Fruit fly (Drosophila melanogaster) whole organism, embryonic: ENCODE measurements around the gene Nup98-96.

ENCODE experiments used
- Blimp-1 ChIP-seq: fragments of 200-800 bp; sonication (Bioruptor generic); optimal IDR thresholded peaks from 3 replicates; lab custom pipeline; 2018; ENCODE audit warnings: missing biosample characterization, missing genetic modification characterization, mild to moderate bottlenecking, moderate library complexity, missing genetic modification reagents
- CG1024 ChIP-seq: fragments of 200-800 bp; sonication (Bioruptor generic); IDR thresholded peaks from 2 replicates; pipeline ENCODE4 v1.3.6; 2022; ENCODE audit warnings: missing biosample characterization, missing genetic modification characterization
- CG10267 ChIP-seq: fragments of 200-800 bp; sonication (Bioruptor generic); optimal IDR thresholded peaks from 2 replicates; lab custom pipeline; 2018; ENCODE audit warnings: missing biosample characterization, mild to moderate bottlenecking, missing genetic modification characterization, moderate library complexity
- CG10959 ChIP-seq: fragments of 200-800 bp; sonication (Bioruptor generic); IDR thresholded peaks from 2 replicates; pipeline ENCODE4 v1.3.6; 2022; ENCODE audit warnings: missing biosample characterization, missing genetic modification characterization
- CG11247 ChIP-seq: fragments of 200-800 bp; sonication (Bioruptor generic); IDR thresholded peaks from 2 replicates; pipeline ENCODE4 v1.3.6; 2022; ENCODE audit warnings: missing biosample characterization, missing genetic modification characterization
- CG11695 ChIP-seq: fragments of 200-800 bp; sonication (Bioruptor generic); IDR thresholded peaks from 3 replicates; pipeline ENCODE4 v1.3.6; 2022; ENCODE audit warnings: missing biosample characterization, missing genetic modification characterization
- CG13123 ChIP-seq: fragments of 200-800 bp; sonication (Bioruptor generic); optimal IDR thresholded peaks from 2 replicates; lab custom pipeline; 2016; ENCODE audit warnings: missing biosample characterization, missing genetic modification characterization
- CG18011 ChIP-seq: fragments of 200-800 bp; sonication (Bioruptor generic); optimal IDR thresholded peaks from 2 replicates; lab custom pipeline; 2017; ENCODE audit warnings: missing biosample characterization, missing genetic modification characterization, mild to moderate bottlenecking, moderate library complexity, missing genotype
- CG18262 ChIP-seq: fragments of 200-800 bp; optimal IDR thresholded peaks from 3 replicates; lab custom pipeline; 2019; ENCODE audit warnings: missing biosample characterization, mild to moderate bottlenecking, missing genetic modification characterization, moderate library complexity
- CG3407 ChIP-seq: fragments of 200-800 bp; sonication (Bioruptor generic); optimal IDR thresholded peaks from 2 replicates; lab custom pipeline; 2018; ENCODE audit warnings: missing biosample characterization, mild to moderate bottlenecking, missing genetic modification characterization
- CG34376 ChIP-seq: fragments of 200-800 bp; sonication (Bioruptor generic); optimal IDR thresholded peaks from 2 replicates; lab custom pipeline; 2018; ENCODE audit warnings: missing biosample characterization, mild to moderate bottlenecking, missing genetic modification characterization
- CG4617 ChIP-seq: fragments of 200-800 bp; sonication (Bioruptor generic); optimal IDR thresholded peaks from 3 replicates; lab custom pipeline; 2016; ENCODE audit warnings: missing biosample characterization, missing genetic modification characterization, borderline replicate concordance
- CG4707 ChIP-seq: fragments of 200-800 bp; sonication (Bioruptor generic); optimal IDR thresholded peaks from 2 replicates; lab custom pipeline; 2018; ENCODE audit warnings: missing biosample characterization, mild to moderate bottlenecking, missing genetic modification characterization, moderate library complexity
- CG4730 ChIP-seq: fragments of 200-800 bp; sonication (Bioruptor generic); IDR thresholded peaks from 2 replicates; pipeline ENCODE4 v1.3.6; 2022; ENCODE audit warnings: missing biosample characterization, missing genetic modification characterization
- CG5245 ChIP-seq: fragments of 200-800 bp; sonication (Bioruptor generic); optimal IDR thresholded peaks from 3 replicates; lab custom pipeline; 2016; ENCODE audit warnings: missing biosample characterization, missing genetic modification characterization
- CG6272 ChIP-seq: fragments of 200-800 bp; sonication (Bioruptor generic); IDR thresholded peaks from 2 replicates; pipeline ENCODE4 v1.3.6; 2022; ENCODE audit warnings: missing biosample characterization, missing genetic modification characterization
- CG8290 ChIP-seq, 3 experiments: fragments of 200-800 bp; sonication (Bioruptor generic); optimal IDR thresholded peaks; 2 replicates each; lab custom pipeline; 2016 to 2019; ENCODE audit warnings: missing biosample characterization in 3 of 3, missing genetic modification characterization in 3 of 3, mild to moderate bottlenecking in 2 of 3, moderate library complexity in 1 of 3
- CTCF ChIP-seq: fragments of 200-800 bp; sonication (Bioruptor generic); optimal IDR thresholded peaks from 2 replicates; lab custom pipeline; 2017; ENCODE audit warnings: missing biosample characterization, mild to moderate bottlenecking, missing genetic modification characterization, moderate library complexity
- Dbx ChIP-seq: fragments of 200-800 bp; sonication (Bioruptor generic); IDR thresholded peaks from 3 replicates; pipeline ENCODE4 v1.3.6; 2022; ENCODE audit warnings: missing biosample characterization, missing genetic modification characterization
- Dip2 ChIP-seq: fragments of 200-800 bp; sonication (Bioruptor generic); IDR thresholded peaks from 2 replicates; pipeline ENCODE4 v1.3.6; 2022; ENCODE audit warnings: missing biosample characterization, missing genetic modification characterization
- E2f2 ChIP-seq: fragments of 200-800 bp; sonication (Bioruptor generic); IDR thresholded peaks from 2 replicates; pipeline ENCODE4 v1.3.6; 2022; ENCODE audit warnings: missing biosample characterization, missing genetic modification characterization
- Ets65A ChIP-seq: fragments of 200-800 bp; sonication (Bioruptor generic); peaks from one replicate; lab custom pipeline; 2016; ENCODE audit warnings: missing biosample characterization, missing genetic modification characterization
- Fer1 ChIP-seq: fragments of 200-800 bp; sonication (Bioruptor generic); optimal IDR thresholded peaks from 2 replicates; lab custom pipeline; 2017; ENCODE audit warnings: missing biosample characterization, mild to moderate bottlenecking, missing genetic modification characterization
- Hr51 ChIP-seq, 2 experiments: fragments of 200-800 bp; sonication (Bioruptor generic); optimal IDR thresholded peaks; 2 replicates in 1 of 2; 3 replicates in 1 of 2; lab custom pipeline; 2016 to 2018; ENCODE audit warnings: missing biosample characterization in 2 of 2, missing genetic modification characterization in 2 of 2, mild to moderate bottlenecking in 1 of 2, moderate library complexity in 1 of 2
- Hr78 ChIP-seq, 2 experiments: fragments of 200-800 bp in 1 of 2; fragments of >200 bp in 1 of 2; sonication (Bioruptor generic) in 1 of 2; optimal IDR thresholded peaks; 2 replicates each; lab custom pipeline; 2017 to 2019; ENCODE audit warnings: missing biosample characterization in 2 of 2, missing genetic modification characterization in 2 of 2, mild to moderate bottlenecking in 1 of 2, moderate library complexity in 1 of 2
- MBD-R2 ChIP-seq: fragments of 200-800 bp; sonication (Bioruptor generic); IDR thresholded peaks from 2 replicates; pipeline ENCODE4 v1.3.6; 2022; ENCODE audit warnings: missing biosample characterization, missing genetic modification characterization
- Ravus ChIP-seq: fragments of 200-800 bp; sonication (Bioruptor generic); IDR thresholded peaks from 2 replicates; pipeline ENCODE4 v1.3.6; 2022; ENCODE audit warnings: missing biosample characterization, missing genetic modification characterization
- Six4 ChIP-seq: fragments of 200-800 bp; sonication (Bioruptor generic); optimal IDR thresholded peaks from 2 replicates; lab custom pipeline; 2016; ENCODE audit warnings: missing biosample characterization, missing genetic modification characterization
- Sry-δ ChIP-seq: fragments of 200-800 bp; sonication (Bioruptor generic); optimal IDR thresholded peaks from 2 replicates; lab custom pipeline; 2016; ENCODE audit warnings: missing biosample characterization, missing genetic modification characterization
- Trl ChIP-seq, 3 experiments: fragments of >200 bp in 2 of 3; fragments of 200-800 bp in 1 of 3; sonication (Bioruptor generic) in 1 of 3; optimal IDR thresholded peaks; 2 replicates in 1 of 3; 3 replicates in 2 of 3; lab custom pipeline; 2016 to 2017; ENCODE audit warnings: missing biosample characterization in 1 of 3, missing genetic modification characterization in 1 of 3
- abd-A ChIP-seq: fragments of 200-800 bp; sonication (Bioruptor generic); optimal IDR thresholded peaks from 3 replicates; lab custom pipeline; 2019; ENCODE audit warnings: missing biosample characterization, mild to moderate bottlenecking, missing genetic modification characterization, moderate library complexity
- al ChIP-seq: fragments of 200-800 bp; sonication (Bioruptor generic); IDR thresholded peaks from 2 replicates; pipeline ENCODE4 v1.3.6; 2022; ENCODE audit warnings: missing biosample characterization, missing genetic modification characterization
- btn ChIP-seq: fragments of 200-800 bp; sonication (Bioruptor generic); optimal IDR thresholded peaks from 2 replicates; lab custom pipeline; 2016; ENCODE audit warnings: missing biosample characterization, missing genetic modification characterization
- chn ChIP-seq: fragments of 200-800 bp; sonication (Bioruptor generic); optimal IDR thresholded peaks from 2 replicates; lab custom pipeline; 2016; ENCODE audit warnings: missing biosample characterization, missing genetic modification characterization
- crol ChIP-seq: fragments of 200-800 bp; sonication (Bioruptor generic); IDR thresholded peaks from 2 replicates; pipeline ENCODE4 v1.3.6; 2022; ENCODE audit warnings: missing biosample characterization, missing genetic modification characterization
- hkb ChIP-seq, 2 experiments: fragments of 200-800 bp in 1 of 2; fragments of >200 bp in 1 of 2; sonication (Bioruptor generic) in 1 of 2; IDR thresholded peaks in 1 of 2; optimal IDR thresholded peaks in 1 of 2; 2 replicates each; pipeline versions ENCODE4 v1.3.6 to Lab custom; 2017 to 2022; ENCODE audit warnings: missing biosample characterization in 1 of 2, missing genetic modification characterization in 1 of 2
- kni ChIP-seq: fragments of 200-800 bp; sonication (Bioruptor generic); optimal IDR thresholded peaks from 3 replicates; lab custom pipeline; 2017; ENCODE audit warnings: mild to moderate bottlenecking, missing biosample characterization, missing genetic modification reagents, missing genetic modification characterization
- mam ChIP-seq: fragments of 200-800 bp; sonication (Bioruptor generic); optimal IDR thresholded peaks from 3 replicates; lab custom pipeline; 2016; ENCODE audit warnings: missing biosample characterization, missing genetic modification characterization
- pnt ChIP-seq: fragments of 200-800 bp; sonication (Bioruptor generic); optimal IDR thresholded peaks from 3 replicates; lab custom pipeline; 2016; ENCODE audit warnings: missing biosample characterization, missing genetic modification characterization
- prd ChIP-seq, 3 experiments: fragments of >200 bp in 2 of 3; fragments of 200-800 bp in 1 of 3; sonication (Bioruptor generic) in 1 of 3; optimal IDR thresholded peaks in 2 of 3; IDR thresholded peaks in 1 of 3; 2 replicates in 2 of 3; 3 replicates in 1 of 3; pipeline versions ENCODE4 v1.3.6 to Lab custom; 2017 to 2022; ENCODE audit warnings: missing biosample characterization in 1 of 3, missing genetic modification characterization in 1 of 3
- sens ChIP-seq: fragments of 200-800 bp; sonication (Bioruptor generic); peaks from one replicate; lab custom pipeline; 2016; ENCODE audit warnings: missing biosample characterization, missing genetic modification characterization
- sisA ChIP-seq: fragments of 200-800 bp; sonication (Bioruptor generic); IDR thresholded peaks from 2 replicates; pipeline ENCODE4 v1.3.6; 2022; ENCODE audit warnings: missing biosample characterization, missing genetic modification characterization
- slp2 ChIP-seq: fragments of 200-800 bp; sonication (Bioruptor generic); optimal IDR thresholded peaks from 2 replicates; lab custom pipeline; 2016; ENCODE audit warnings: missing biosample characterization, missing genetic modification characterization
- sna ChIP-seq: fragments of 200-800 bp; sonication (Bioruptor generic); IDR thresholded peaks from 2 replicates; pipeline ENCODE4 v1.3.6; 2022; ENCODE audit warnings: missing biosample characterization, missing genetic modification characterization; ENCODE audit not compliant: partially characterized antibody
- toy ChIP-seq: fragments of 200-800 bp; sonication (Bioruptor generic); IDR thresholded peaks from 2 replicates; pipeline ENCODE4 v1.3.6; 2022; ENCODE audit warnings: missing biosample characterization, missing genetic modification characterization
- zf30C ChIP-seq: fragments of 200-800 bp; sonication (Bioruptor generic); optimal IDR thresholded peaks from 3 replicates; lab custom pipeline; 2018; ENCODE audit warnings: missing biosample characterization, mild to moderate bottlenecking, missing genetic modification characterization

The Nup98-96 gene

dm6 chr3R:23786768-23787631 is 5.6 kb upstream of the Nup98-96 start (continued):
- TF ChIP-seq CG8290 (GFP tag; optimal IDR thresholded peaks at IDR 0.05; lab: Kevin White, UChicago) (peak; percentile 7), CG8290 (tag; optimal IDR thresholded peaks at IDR 0.05; lab: Kevin White, UChicago) (no peak), CG10959 (peak; percentile 29; the same call in 1 of the 2 replicates), sisA (GFP tag; lab: Robert Waterston, UW) (no peak), pnt (GFP tag; lab: Kevin White, UChicago) (peak; percentile 19), sna (GFP tag; lab: Robert Waterston, UW) (no peak), CG18262 (tag; lab: Kevin White, UChicago) (peak; percentile 54), Ravus (no peak), hkb (optimal IDR thresholded peaks at IDR 0.05; lab: Kevin White, UChicago) (no peak), hkb (GFP tag; IDR thresholded peaks at IDR 0.05; lab: Robert Waterston, UW) (0 out of 2 replicates have a peak, but pooled peaks have one; percentile 7), CG13123 (GFP tag; lab: Kevin White, UChicago) (no peak), CG18011 (no peak), zf30C (peak; percentile 39), CG10267 (tag; lab: Kevin White, UChicago) (peak; percentile 19), mam (GFP tag; lab: Kevin White, UChicago) (no peak), chn (GFP tag; lab: Kevin White, UChicago) (no peak), E2f2 (GFP tag; lab: Robert Waterston, UW) (no peak), Hr78 (GFP tag; optimal IDR thresholded peaks at IDR 0.05; lab: Kevin White, UChicago) (peak in 1 of 2 experiments; percentile 25), CG4617 (GFP tag; lab: Kevin White, UChicago) (no peak), sens (GFP tag; lab: Kevin White, UChicago) (peak; percentile 73), prd (optimal IDR thresholded peaks at IDR 0.05; lab: Kevin White, UChicago) (no peak), prd (GFP tag; IDR thresholded peaks at IDR 0.05; lab: Robert Waterston, UW) (peak; percentile 34; the same call in 1 of the 3 replicates), CG4707 (GFP tag; lab: Kevin White, UChicago) (no peak)

DNA sequence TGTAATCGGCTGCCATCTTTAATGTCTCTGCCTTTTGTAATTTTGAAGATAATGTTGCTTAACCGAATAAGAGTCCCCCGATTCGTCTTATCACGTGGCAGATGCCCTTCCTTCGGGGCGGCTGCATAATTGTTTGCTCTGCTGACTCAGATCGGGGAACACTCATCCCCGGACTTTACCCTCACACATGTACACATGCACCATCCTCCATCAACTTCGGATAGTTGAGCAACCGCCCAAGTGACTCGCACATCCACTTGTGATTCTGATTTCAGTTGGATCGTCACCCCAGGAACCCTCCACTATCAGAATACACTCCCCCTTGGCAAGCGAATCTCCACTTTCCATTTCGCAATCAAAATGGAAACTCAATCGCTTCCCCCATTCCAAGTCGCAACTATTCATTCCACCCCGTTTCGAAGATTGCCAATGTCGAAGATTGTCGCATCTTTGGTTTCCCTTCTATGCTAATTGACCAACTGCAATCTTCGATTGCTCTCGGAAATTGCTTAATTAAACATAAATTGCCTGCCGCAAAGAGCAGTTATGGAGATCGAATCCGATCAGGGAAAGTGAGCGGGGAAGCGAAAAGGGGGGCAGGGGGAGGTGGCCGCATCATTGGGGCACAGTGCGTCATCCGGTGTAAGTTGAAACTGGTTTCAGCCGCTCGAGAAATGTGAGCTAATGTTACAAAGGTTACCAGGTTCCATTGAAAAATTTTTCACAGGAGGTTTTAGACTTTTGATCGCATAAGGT is 3.7 kb upstream of the Nup98-96 start:
- TF ChIP-seq Hr51 (GFP tag; optimal IDR thresholded peaks at IDR 0.05; lab: Kevin White, UChicago) (no peak), abd-A (no peak), CG34376 (GFP tag; lab: Kevin White, UChicago) (no peak), slp2 (no peak), Blimp-1 (GFP tag; lab: Kevin White, UChicago) (peak; percentile 93), crol (GFP tag; lab: Robert Waterston, UW) (peak; percentile 62), CG4730 (GFP tag; lab: Robert Waterston, UW) (no peak), kni (GFP tag; lab: Kevin White, UChicago) (peak; percentile 31), MBD-R2 (no peak), Sry-δ (GFP tag; lab: Kevin White, UChicago) (no peak), CG3407 (GFP tag; lab: Kevin White, UChicago) (no peak), al (no peak), CG1024 (GFP tag; lab: Robert Waterston, UW) (no peak), Ets65A (GFP tag; lab: Kevin White, UChicago) (peak; percentile 45), Dip2 (no peak), CG11695 (GFP tag; lab: Robert Waterston, UW) (no peak), toy (GFP tag; lab: Robert Waterston, UW) (no peak), Fer1 (GFP tag; lab: Kevin White, UChicago) (no peak), CG11247 (GFP tag; lab: Robert Waterston, UW) (no peak), Six4 (no peak), CG5245 (GFP tag; lab: Kevin White, UChicago) (no peak), Trl (optimal IDR thresholded peaks at IDR 0.05; lab: Kevin White, UChicago) (no peak), Trl (GFP tag; optimal IDR thresholded peaks at IDR 0.05; lab: Kevin White, UChicago) (no peak), btn (GFP tag; lab: Kevin White, UChicago) (no peak), Dbx (GFP tag; lab: Robert Waterston, UW) (no peak), CTCF (GFP tag; lab: Kevin White, UChicago) (no peak), CG6272 (GFP tag; lab: Robert Waterston, UW) (no peak)
